Worm (Caenorhabditis elegans): Measurements from ENCODE around the gene sir-2.1.
"Not testable (repeated sequence)": the region's sequence is repeated elsewhere in the genome, so short reads cannot be mapped to it uniquely, and the experiment has no call there.

Gene sir-2.1

DNA sequence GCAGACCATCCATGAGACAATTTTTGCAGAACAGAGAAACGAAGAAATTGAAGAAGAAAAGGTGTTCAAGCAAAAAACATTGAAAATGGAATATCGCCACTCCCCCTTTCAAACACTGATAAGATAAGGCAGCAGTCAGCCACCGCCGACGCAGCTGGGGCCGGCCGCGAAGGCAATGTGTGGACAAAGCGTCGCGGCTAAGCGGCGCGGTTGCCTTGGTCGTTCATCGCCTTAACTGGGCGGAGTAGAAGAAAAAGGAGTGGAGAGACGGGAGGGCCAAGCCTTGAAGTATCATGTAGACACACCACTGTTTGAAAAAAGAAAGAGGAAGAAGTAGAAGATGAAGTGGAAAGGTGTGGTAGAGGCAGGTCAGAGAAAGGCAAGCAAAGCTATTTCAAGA lies 35.1 kb downstream of the sir-2.1 start:
- no peak for TF ChIP-seq unc-62 (GFP tag; optimal IDR thresholded peaks at IDR 0.05)

DNA sequence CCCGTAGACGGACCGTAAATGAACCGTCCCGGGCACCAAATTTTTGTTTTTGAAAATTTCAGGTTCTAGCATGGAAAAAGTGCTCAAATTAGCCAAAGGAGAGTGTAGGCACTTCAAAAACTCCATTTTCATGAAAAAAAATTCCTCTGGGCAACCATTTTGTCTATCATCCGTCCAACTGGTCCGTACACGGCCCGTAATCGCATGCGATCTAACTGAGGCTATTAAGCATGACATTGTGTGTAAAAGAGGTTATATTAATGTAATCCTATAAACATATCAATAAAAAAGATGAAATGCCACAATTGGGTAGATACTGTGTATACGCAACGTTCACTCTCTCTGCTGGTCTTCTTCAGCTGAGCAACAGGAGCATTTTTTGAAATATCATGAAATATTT lies 43.4 kb downstream of the sir-2.1 start, which contains the start of gene R09E10.1:
R09E10.1 (minus strand) TSS at position 101 of the 400 bp plus-strand sequence.
- not testable (repeated sequence) for TF ChIP-seq unc-62 (GFP tag; optimal IDR thresholded peaks at IDR 0.05)

DNA sequence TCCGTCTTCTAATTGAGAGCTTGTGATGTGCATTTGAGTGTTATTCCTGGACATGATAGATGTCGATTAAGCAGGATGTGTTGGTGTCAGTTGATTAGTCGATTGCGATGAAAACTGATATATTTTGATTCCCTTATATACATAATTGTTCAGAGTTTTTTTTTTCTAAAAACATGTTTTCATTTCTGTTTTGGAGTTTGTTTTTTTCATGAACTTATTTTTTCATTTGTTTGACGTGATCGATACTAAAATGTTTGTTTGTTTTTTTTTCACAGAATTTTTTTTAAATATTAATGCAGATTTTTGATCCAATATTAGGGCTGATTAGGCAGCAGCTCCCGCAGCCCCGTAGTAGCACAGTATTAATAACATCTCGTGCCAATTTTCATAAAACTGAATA lies 47.8 kb downstream of the sir-2.1 start, which contains the start of gene R09E10.2:
R09E10.2 (minus strand) TSS at position 101 of the 400 bp plus-strand sequence.
- no peak for TF ChIP-seq unc-62 (GFP tag; optimal IDR thresholded peaks at IDR 0.05)

DNA sequence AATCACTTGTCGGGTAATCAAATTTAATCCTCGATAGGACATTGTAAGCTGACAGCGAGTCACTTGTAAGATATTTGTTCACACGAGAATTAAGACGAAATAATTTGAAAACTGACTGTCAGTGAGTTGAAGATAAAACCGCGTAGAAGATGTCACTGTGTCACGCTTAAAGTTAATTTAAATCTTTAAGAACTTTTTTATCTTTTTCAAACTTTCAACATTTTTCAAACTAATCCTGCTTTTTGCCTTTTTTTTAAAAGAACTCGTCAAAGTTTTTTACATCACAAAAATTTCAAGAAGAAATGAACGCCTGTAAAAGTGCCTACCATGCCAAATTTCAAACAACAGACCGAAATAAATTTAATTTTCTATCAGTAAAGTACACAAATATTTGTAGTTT lies 52.5 kb downstream of the sir-2.1 start, which contains the start of gene acs-18:
acs-18 (minus strand) TSS at position 101 of the 400 bp plus-strand sequence.
- TF ChIP-seq unc-62 (GFP tag; optimal IDR thresholded peaks at IDR 0.05) = no peak
